Worm (Caenorhabditis elegans) whole organism, young adult: Measurements from ENCODE around the gene F56F11.4.
"Not testable (repeated sequence)": the region's sequence is repeated elsewhere in the genome, so short reads cannot be mapped to it uniquely, and the experiment has no call there.

Source experiments
- B0019.2 ChIP-seq: fragments of 200-800 bp; sonication (Bioruptor generic); conservative IDR thresholded peaks from 2 replicates; pipeline ENCODE4 v1.3.6; 2022; ENCODE audit warnings: missing genetic modification reagents, missing genetic modification characterization, missing compliant biosample characterization
- C06A6.2 ChIP-seq: fragments of 200-800 bp; sonication (Bioruptor generic); conservative IDR thresholded peaks from 2 replicates; pipeline ENCODE4 v1.3.6; 2022; ENCODE audit warnings: missing genetic modification characterization, missing compliant biosample characterization
- D2030.7 ChIP-seq: fragments of 200-800 bp; sonication (Bioruptor generic); IDR thresholded peaks from 2 replicates; pipeline ENCODE4 v1.3.6; 2022; ENCODE audit warnings: missing genetic modification reagents, missing genetic modification characterization, missing compliant biosample characterization
- F39B2.1 ChIP-seq: fragments of 200-800 bp; sonication (Bioruptor generic); IDR thresholded peaks from 2 replicates; pipeline ENCODE4 v1.3.6; 2022; ENCODE audit warnings: missing genetic modification reagents, missing genetic modification characterization, missing compliant biosample characterization
- K12H6.12 ChIP-seq: fragments of 200-800 bp; sonication (Bioruptor generic); optimal IDR thresholded peaks from 2 replicates; lab custom pipeline; 2018; ENCODE audit warnings: mild to moderate bottlenecking, missing genetic modification characterization, missing compliant biosample characterization
- T26A5.8 ChIP-seq: sonication (generic microtip); optimal IDR thresholded peaks from 2 replicates; lab custom pipeline; 2016; ENCODE audit warnings: missing genetic modification characterization, missing compliant biosample characterization
- Y79H2A.3 ChIP-seq: fragments of 200-800 bp; sonication (Bioruptor generic); conservative IDR thresholded peaks from 2 replicates; pipeline ENCODE4 v1.3.6; 2022; ENCODE audit warnings: missing genetic modification reagents, missing genetic modification characterization, missing compliant biosample characterization
- ZK185.1 ChIP-seq: sonication (generic microtip); optimal IDR thresholded peaks from 2 replicates; lab custom pipeline; 2016; ENCODE audit warnings: mild to moderate bottlenecking, missing genetic modification characterization, missing compliant biosample characterization; ENCODE audit not compliant: poor library complexity, severe bottlenecking
- aptf-2 ChIP-seq: fragments of 200-800 bp; sonication (Bioruptor generic); conservative IDR thresholded peaks from 2 replicates; pipeline ENCODE4 v1.3.6; 2022; ENCODE audit warnings: missing genetic modification reagents, missing genetic modification characterization, missing compliant biosample characterization
- attf-3 ChIP-seq: fragments of 200-800 bp; sonication (Bioruptor generic); conservative IDR thresholded peaks from 2 replicates; pipeline ENCODE4 v1.3.6; 2022; ENCODE audit warnings: missing genetic modification reagents, missing genetic modification characterization, missing compliant biosample characterization
- attf-5 ChIP-seq: fragments of 200-800 bp; sonication (Bioruptor generic); optimal IDR thresholded peaks from 2 replicates; lab custom pipeline; 2018; ENCODE audit warnings: mild to moderate bottlenecking, missing genetic modification characterization, missing compliant biosample characterization
- attf-6 ChIP-seq: fragments of 200-800 bp; sonication (Bioruptor generic); IDR thresholded peaks from 2 replicates; pipeline ENCODE4 v1.3.6; 2022; ENCODE audit warnings: missing genetic modification reagents, missing genetic modification characterization, missing compliant biosample characterization
- bed-2 ChIP-seq: fragments of 200-800 bp; sonication (Bioruptor generic); IDR thresholded peaks from 2 replicates; pipeline ENCODE4 v1.3.6; 2022; ENCODE audit warnings: missing genetic modification reagents, missing genetic modification characterization, missing compliant biosample characterization
- cebp-1 ChIP-seq, 2 experiments: fragments of 200-800 bp in 1 of 2; sonication (Bioruptor generic) in 1 of 2; sonication (generic microtip) in 1 of 2; IDR thresholded peaks in 1 of 2; optimal IDR thresholded peaks in 1 of 2; 2 replicates each; pipeline versions ENCODE4 v1.3.6 to Lab custom; 2017 to 2022; ENCODE audit warnings: missing compliant biosample characterization in 2 of 2, missing genetic modification characterization in 2 of 2, mild to moderate bottlenecking in 1 of 2, missing genetic modification reagents in 1 of 2, moderate library complexity in 1 of 2
- ceh-91 ChIP-seq: fragments of 200-800 bp; sonication (Bioruptor generic); IDR thresholded peaks from 2 replicates; pipeline ENCODE4 v1.3.6; 2022; ENCODE audit warnings: missing genetic modification reagents, missing genetic modification characterization, missing compliant biosample characterization
- ekl-4 ChIP-seq: fragments of 200-800 bp; sonication (Bioruptor generic); IDR thresholded peaks from 2 replicates; pipeline ENCODE4 v1.3.6; 2022; ENCODE audit warnings: missing genetic modification reagents, missing genetic modification characterization, missing compliant biosample characterization
- ets-4 ChIP-seq: fragments of 200-800 bp; sonication (Bioruptor generic); optimal IDR thresholded peaks from 2 replicates; lab custom pipeline; 2018; ENCODE audit warnings: mild to moderate bottlenecking, missing genetic modification characterization, missing compliant biosample characterization
- gei-17 ChIP-seq: fragments of 200-800 bp; sonication (Bioruptor generic); optimal IDR thresholded peaks from 2 replicates; lab custom pipeline; 2018; ENCODE audit warnings: mild to moderate bottlenecking, missing genetic modification characterization, missing compliant biosample characterization
- hlh-26 ChIP-seq: fragments of 200-800 bp; sonication (Bioruptor generic); conservative IDR thresholded peaks from 2 replicates; pipeline ENCODE4 v1.3.6; 2022; ENCODE audit warnings: missing genetic modification reagents, missing genetic modification characterization, missing compliant biosample characterization
- hmg-1.2 ChIP-seq: fragments of 200-800 bp; sonication (Bioruptor generic); IDR thresholded peaks from 2 replicates; pipeline ENCODE4 v1.3.6; 2022; ENCODE audit warnings: missing genetic modification reagents, missing genetic modification characterization, missing compliant biosample characterization
- hmg-20 ChIP-seq: fragments of 200-800 bp; sonication (Bioruptor generic); IDR thresholded peaks from 2 replicates; pipeline ENCODE4 v1.3.6; 2022; ENCODE audit warnings: missing genetic modification reagents, missing genetic modification characterization, missing compliant biosample characterization
- hrde-1 ChIP-seq: sonication (generic microtip); optimal IDR thresholded peaks from 2 replicates; lab custom pipeline; 2016; ENCODE audit warnings: missing genetic modification characterization, mild to moderate bottlenecking, missing compliant biosample characterization, moderate library complexity, missing genotype, missing genetic modification reagents, borderline replicate concordance
- hsf-1 ChIP-seq: fragments of 200-800 bp; sonication (Bioruptor generic); IDR thresholded peaks from 2 replicates; pipeline ENCODE4 v1.3.6; 2022; ENCODE audit warnings: missing genetic modification reagents, missing genetic modification characterization, missing compliant biosample characterization
- lag-1 ChIP-seq: fragments of 200-800 bp; sonication (Bioruptor generic); IDR thresholded peaks from 2 replicates; pipeline ENCODE4 v1.3.6; 2022; ENCODE audit warnings: missing genetic modification reagents, missing genetic modification characterization, missing compliant biosample characterization
- lsl-1 ChIP-seq: fragments of 200-800 bp; sonication (Bioruptor generic); optimal IDR thresholded peaks from 2 replicates; lab custom pipeline; 2018; ENCODE audit warnings: mild to moderate bottlenecking, missing genetic modification characterization, moderate library complexity, missing compliant biosample characterization
- lsy-27 ChIP-seq: sonication (generic microtip); optimal IDR thresholded peaks from 2 replicates; lab custom pipeline; 2017; ENCODE audit warnings: missing genetic modification characterization, mild to moderate bottlenecking, missing compliant biosample characterization, antibody characterized with exemption, missing genotype, borderline replicate concordance; ENCODE audit not compliant: insufficient read depth
- madf-8 ChIP-seq: fragments of 200-800 bp; sonication (Bioruptor generic); conservative IDR thresholded peaks from 2 replicates; pipeline ENCODE4 v1.3.6; 2022; ENCODE audit warnings: missing genetic modification reagents, missing genetic modification characterization, missing compliant biosample characterization
- mcd-1 ChIP-seq: fragments of 200-800 bp; sonication (Bioruptor generic); IDR thresholded peaks from 2 replicates; pipeline ENCODE4 v1.3.6; 2022; ENCODE audit warnings: missing genetic modification reagents, missing genetic modification characterization, missing compliant biosample characterization
- mxl-1 ChIP-seq: sonication (generic microtip); optimal IDR thresholded peaks from 2 replicates; lab custom pipeline; 2016; ENCODE audit warnings: missing genetic modification characterization, missing compliant biosample characterization
- nhr-80 ChIP-seq: sonication (generic microtip); optimal IDR thresholded peaks from 2 replicates; lab custom pipeline; 2016; ENCODE audit warnings: missing genetic modification characterization, missing compliant biosample characterization
- pbrm-1 ChIP-seq: fragments of 200-800 bp; sonication (Bioruptor generic); IDR thresholded peaks from 2 replicates; pipeline ENCODE4 v1.3.6; 2022; ENCODE audit warnings: missing genetic modification reagents, missing genetic modification characterization, missing compliant biosample characterization
- pha-4 ChIP-seq: fragments of 150-350 bp; sonication (generic microtip); optimal IDR thresholded peaks from 2 replicates; lab custom pipeline; 2014; ENCODE audit warnings: missing biosample characterization, missing genetic modification reagents, missing genetic modification characterization
- rcor-1 ChIP-seq: fragments of 200-800 bp; sonication (Bioruptor generic); IDR thresholded peaks from 2 replicates; pipeline ENCODE4 v1.3.6; 2022; ENCODE audit warnings: missing genetic modification reagents, missing genetic modification characterization, missing compliant biosample characterization
- sdz-38 ChIP-seq: sonication (generic microtip); optimal IDR thresholded peaks from 2 replicates; lab custom pipeline; 2016; ENCODE audit warnings: missing genotype, missing genetic modification characterization, missing compliant biosample characterization
- snpc-4 ChIP-seq, 5 experiments: fragments of 150-350 bp in 1 of 5; sonication (generic microtip) in 4 of 5; optimal IDR thresholded peaks; 2 replicates each; lab custom pipeline; 2014 to 2018; ENCODE audit warnings: missing genetic modification characterization in 5 of 5, missing biosample characterization in 3 of 5, antibody characterized with exemption in 2 of 5, mild to moderate bottlenecking in 2 of 5, missing compliant biosample characterization in 2 of 5, missing genotype in 2 of 5, moderate library complexity in 2 of 5, missing genetic modification reagents in 1 of 5
- sptf-2 ChIP-seq: fragments of 200-800 bp; sonication (Bioruptor generic); optimal IDR thresholded peaks from 2 replicates; lab custom pipeline; 2018; ENCODE audit warnings: mild to moderate bottlenecking, missing genetic modification characterization, missing compliant biosample characterization
- tlf-1 ChIP-seq: fragments of 200-800 bp; sonication (Bioruptor generic); optimal IDR thresholded peaks from 2 replicates; lab custom pipeline; 2018; ENCODE audit warnings: mild to moderate bottlenecking, missing genetic modification characterization, missing compliant biosample characterization
- zfh-2 ChIP-seq: fragments of 200-800 bp; sonication (Bioruptor generic); conservative IDR thresholded peaks from 2 replicates; pipeline ENCODE4 v1.3.6; 2022; ENCODE audit warnings: missing genetic modification reagents, missing genetic modification characterization, missing compliant biosample characterization
- zim-3 ChIP-seq: sonication (generic microtip); optimal IDR thresholded peaks from 2 replicates; lab custom pipeline; 2017; ENCODE audit warnings: mild to moderate bottlenecking, missing genetic modification characterization, moderate library complexity, missing compliant biosample characterization

F56F11.4 gene

ce11 chrIII:2840877-2841540, 15.0 kb upstream of the F56F11.4 start, which contains the start of gene Y71H2AR.2:
Gene Y71H2AR.2, minus strand, starts transcription at chrIII:2840927.
- no peak for TF ChIP-seq pha-4 (tag; lab: Kevin White, UChicago)
- no peak for TF ChIP-seq attf-5 (GFP tag; lab: Kevin White, UChicago)
- no peak for TF ChIP-seq snpc-4 (GFP tag; optimal IDR thresholded peaks at IDR 0.05; lab: Kevin White, UChicago)
- peak in 2 of 4 experiments; percentile 60 to 81 for TF ChIP-seq snpc-4 (tag; optimal IDR thresholded peaks at IDR 0.05; lab: Kevin White, UChicago)

- TF ChIP-seq nhr-80, result peak; percentile 55
- TF ChIP-seq madf-8 (GFP tag; lab: Robert Waterston, UW), result no peak
- TF ChIP-seq attf-3 (GFP tag; lab: Robert Waterston, UW), result no peak
- peak; percentile 1 for TF ChIP-seq ets-4 (GFP tag; lab: Kevin White, UChicago)
- no peak for TF ChIP-seq K12H6.12 (tag; lab: Kevin White, UChicago)
- TF ChIP-seq cebp-1 (GFP tag; IDR thresholded peaks at IDR 0.05; lab: Robert Waterston, UW), result no peak
- no peak for TF ChIP-seq cebp-1 (tag; optimal IDR thresholded peaks at IDR 0.05; lab: Kevin White, UChicago)
- TF ChIP-seq T26A5.8, result no peak
- TF ChIP-seq Y79H2A.3, result no peak
- TF ChIP-seq hmg-1.2 (GFP tag; lab: Robert Waterston, UW), result no peak
- TF ChIP-seq aptf-2 (GFP tag; lab: Robert Waterston, UW), result no peak
- no peak for TF ChIP-seq zim-3
- no peak for TF ChIP-seq hsf-1 (GFP tag; lab: Robert Waterston, UW)
Observed at ce11 chrIII:2841856-2842373, 14.1 kb upstream of the F56F11.4 start, which contains the start of gene H34I24.2. Gene H34I24.2, plus strand, starts transcription at chrIII:2842044.

- TF ChIP-seq zfh-2 (GFP tag; lab: Robert Waterston, UW); gei-17 (GFP tag; lab: Kevin White, UChicago); hmg-20 (GFP tag; lab: Robert Waterston, UW): not testable (repeated sequence)
Observed at ce11 chrIII:2846747-2847146, 9.3 kb upstream of the F56F11.4 start, which contains the start of gene H34I24.1. Gene H34I24.1, plus strand, starts transcription at chrIII:2847047.

- TF ChIP-seq hrde-1 (no peak), pbrm-1 (GFP tag; lab: Robert Waterston, UW) (no peak), rcor-1 (GFP tag; lab: Robert Waterston, UW) (peak; percentile 47), F39B2.1 (no peak), T26A5.8 (no peak), bed-2 (GFP tag; lab: Robert Waterston, UW) (no peak), ceh-91 (GFP tag; lab: Robert Waterston, UW) (peak; percentile 83), B0019.2 (GFP tag; lab: Robert Waterston, UW) (peak; percentile 63; the same call in 1 of the 2 replicates), D2030.7 (GFP tag; lab: Robert Waterston, UW) (peak; percentile 83), K12H6.12 (tag; lab: Kevin White, UChicago) (no peak), madf-8 (GFP tag; lab: Robert Waterston, UW) (peak; percentile 89), hlh-26 (GFP tag; lab: Robert Waterston, UW) (no peak), sptf-2 (no peak), attf-5 (GFP tag; lab: Kevin White, UChicago) (no peak), attf-6 (GFP tag; lab: Robert Waterston, UW) (no peak), ZK185.1 (tag; lab: Kevin White, UChicago) (no peak), lsy-27 (tag; lab: Kevin White, UChicago) (no peak), ekl-4 (no peak), C06A6.2 (no peak), lsl-1 (GFP tag; lab: Kevin White, UChicago) (peak; percentile 94), mxl-1 (tag; lab: Kevin White, UChicago) (no peak), ets-4 (GFP tag; lab: Kevin White, UChicago) (no peak), tlf-1 (GFP tag; lab: Kevin White, UChicago) (peak; percentile 23), sdz-38 (tag; lab: Kevin White, UChicago) (no peak), hsf-1 (GFP tag; lab: Robert Waterston, UW) (peak; percentile 72), lag-1 (GFP tag; lab: Robert Waterston, UW) (no peak), mcd-1 (GFP tag; lab: Robert Waterston, UW) (peak; percentile 37; the same call in 1 of the 2 replicates)
Observed at ce11 chrIII:2858334-2858733, 2.3 kb downstream of the F56F11.4 start.
